Fruit fly (Drosophila melanogaster) whole organism, embryonic: Measurements from ENCODE around the gene Cyp4d14.

Experiments used
- Ada2b ChIP-seq: fragments of 200-800 bp; sonication (Bioruptor generic); IDR thresholded peaks from 2 replicates; pipeline ENCODE4 v1.3.6; 2022; ENCODE audit warnings: missing biosample characterization, missing genetic modification characterization
- Aef1 ChIP-seq: fragments of 200-800 bp; sonication (Bioruptor generic); IDR thresholded peaks from 3 replicates; pipeline ENCODE4 v1.3.6; 2022; ENCODE audit warnings: missing biosample characterization, missing genetic modification characterization
- Bgb ChIP-seq: fragments of 200-800 bp; sonication (Bioruptor generic); IDR thresholded peaks from 2 replicates; pipeline ENCODE4 v1.3.6; 2022; ENCODE audit warnings: missing biosample characterization, missing genetic modification characterization; ENCODE audit not compliant: partially characterized antibody
- Blimp-1 ChIP-seq: fragments of 200-800 bp; sonication (Bioruptor generic); optimal IDR thresholded peaks from 3 replicates; lab custom pipeline; 2018; ENCODE audit warnings: missing biosample characterization, missing genetic modification characterization, mild to moderate bottlenecking, moderate library complexity, missing genetic modification reagents
- CG10274 ChIP-seq: fragments of 200-800 bp; sonication (Bioruptor generic); optimal IDR thresholded peaks from 3 replicates; lab custom pipeline; 2017; ENCODE audit warnings: missing biosample characterization, mild to moderate bottlenecking, missing genetic modification characterization
- CG11398 ChIP-seq: fragments of 200-800 bp; sonication (Bioruptor generic); optimal IDR thresholded peaks from 2 replicates; lab custom pipeline; 2016; ENCODE audit warnings: missing biosample characterization, missing genetic modification characterization
- CG12071 ChIP-seq: fragments of 200-800 bp; sonication (Bioruptor generic); optimal IDR thresholded peaks from 3 replicates; lab custom pipeline; 2018; ENCODE audit warnings: missing biosample characterization, mild to moderate bottlenecking, missing genetic modification characterization
- CG1233 ChIP-seq: fragments of 200-800 bp; sonication (Bioruptor generic); optimal IDR thresholded peaks from 4 replicates; lab custom pipeline; 2018; ENCODE audit warnings: missing biosample characterization, mild to moderate bottlenecking, missing genetic modification characterization
- CG13894 ChIP-seq: fragments of 200-800 bp; sonication (Bioruptor generic); optimal IDR thresholded peaks from 3 replicates; lab custom pipeline; 2018; ENCODE audit warnings: missing biosample characterization, mild to moderate bottlenecking, missing genetic modification characterization, moderate library complexity
- CG15479 ChIP-seq: fragments of 200-800 bp; sonication (Bioruptor generic); optimal IDR thresholded peaks from 3 replicates; lab custom pipeline; 2019; ENCODE audit warnings: missing biosample characterization, mild to moderate bottlenecking, missing genetic modification characterization, moderate library complexity
- CG15696 ChIP-seq: fragments of 200-800 bp; sonication (Bioruptor generic); optimal IDR thresholded peaks from 2 replicates; lab custom pipeline; 2019; ENCODE audit warnings: missing biosample characterization, mild to moderate bottlenecking, missing genetic modification characterization, moderate library complexity
- CG1603 ChIP-seq: fragments of 200-800 bp; sonication (Bioruptor generic); optimal IDR thresholded peaks from 2 replicates; lab custom pipeline; 2019; ENCODE audit warnings: missing biosample characterization, mild to moderate bottlenecking, missing genetic modification characterization, moderate library complexity
- CG16815 ChIP-seq: fragments of 200-800 bp; sonication (Bioruptor generic); optimal IDR thresholded peaks from 3 replicates; lab custom pipeline; 2017; ENCODE audit warnings: missing biosample characterization, mild to moderate bottlenecking, missing genetic modification characterization
- CG16863 ChIP-seq: fragments of 200-800 bp; sonication (Bioruptor generic); optimal IDR thresholded peaks from 3 replicates; lab custom pipeline; 2016; ENCODE audit warnings: missing biosample characterization, missing genetic modification characterization
- CG18011 ChIP-seq: fragments of 200-800 bp; sonication (Bioruptor generic); optimal IDR thresholded peaks from 2 replicates; lab custom pipeline; 2017; ENCODE audit warnings: missing biosample characterization, missing genetic modification characterization, mild to moderate bottlenecking, moderate library complexity, missing genotype
- CG1832 ChIP-seq: fragments of 200-800 bp; sonication (Bioruptor generic); optimal IDR thresholded peaks from 2 replicates; lab custom pipeline; 2017; ENCODE audit warnings: missing biosample characterization, mild to moderate bottlenecking, missing genetic modification characterization, inconsistent platforms
- CG2889 ChIP-seq: fragments of 200-800 bp; sonication (Bioruptor generic); IDR thresholded peaks from 3 replicates; pipeline ENCODE4 v1.3.6; 2022; ENCODE audit warnings: missing biosample characterization, missing genetic modification characterization
- CG30020 ChIP-seq: fragments of 200-800 bp; optimal IDR thresholded peaks from 2 replicates; lab custom pipeline; 2019; ENCODE audit warnings: missing biosample characterization, mild to moderate bottlenecking, missing genetic modification characterization, moderate library complexity
- CG3407 ChIP-seq: fragments of 200-800 bp; sonication (Bioruptor generic); optimal IDR thresholded peaks from 2 replicates; lab custom pipeline; 2018; ENCODE audit warnings: missing biosample characterization, mild to moderate bottlenecking, missing genetic modification characterization
- CG4360 ChIP-seq: fragments of 200-800 bp; sonication (Bioruptor generic); IDR thresholded peaks from 2 replicates; pipeline ENCODE4 v1.3.6; 2022; ENCODE audit warnings: missing biosample characterization, missing genetic modification characterization
- CG4730 ChIP-seq: fragments of 200-800 bp; sonication (Bioruptor generic); IDR thresholded peaks from 2 replicates; pipeline ENCODE4 v1.3.6; 2022; ENCODE audit warnings: missing biosample characterization, missing genetic modification characterization
- CG4854 ChIP-seq: fragments of 200-800 bp; sonication (Bioruptor generic); optimal IDR thresholded peaks from 2 replicates; lab custom pipeline; 2016; ENCODE audit warnings: missing biosample characterization, missing genetic modification characterization, inconsistent platforms
- CG6813 ChIP-seq: fragments of 200-800 bp; sonication (Bioruptor generic); optimal IDR thresholded peaks from 2 replicates; lab custom pipeline; 2017; ENCODE audit warnings: missing biosample characterization, missing genetic modification characterization, mild to moderate bottlenecking, moderate library complexity, missing genetic modification reagents
- CG8478 ChIP-seq: fragments of >200 bp; optimal IDR thresholded peaks from 2 replicates; lab custom pipeline; 2018
- CG9215 ChIP-seq: fragments of 200-800 bp; sonication (Bioruptor generic); IDR thresholded peaks from 2 replicates; pipeline ENCODE4 v1.3.6; 2022; ENCODE audit warnings: missing biosample characterization, missing genetic modification characterization
- Camta ChIP-seq: fragments of 200-800 bp; sonication (Bioruptor generic); optimal IDR thresholded peaks from 2 replicates; lab custom pipeline; 2016; ENCODE audit warnings: missing biosample characterization, missing genetic modification characterization
- Dp ChIP-seq: fragments of 200-800 bp; sonication (Bioruptor generic); optimal IDR thresholded peaks from 2 replicates; lab custom pipeline; 2018; ENCODE audit warnings: missing biosample characterization, mild to moderate bottlenecking, missing genetic modification characterization, moderate library complexity
- Ets65A ChIP-seq: fragments of 200-800 bp; sonication (Bioruptor generic); peaks from one replicate; lab custom pipeline; 2016; ENCODE audit warnings: missing biosample characterization, missing genetic modification characterization
- Fer2 ChIP-seq: fragments of 200-800 bp; sonication (Bioruptor generic); optimal IDR thresholded peaks from 2 replicates; lab custom pipeline; 2018; ENCODE audit warnings: missing biosample characterization, mild to moderate bottlenecking, missing genetic modification characterization, moderate library complexity
- GATAe ChIP-seq: fragments of 200-800 bp; sonication (Bioruptor generic); conservative IDR thresholded peaks from 2 replicates; pipeline ENCODE4 v1.3.6; 2022; ENCODE audit warnings: missing biosample characterization, missing genetic modification characterization
- HmgZ ChIP-seq: fragments of 200-800 bp; sonication (Bioruptor generic); optimal IDR thresholded peaks from 2 replicates; lab custom pipeline; 2018; ENCODE audit warnings: missing biosample characterization, mild to moderate bottlenecking, missing genetic modification characterization
- Jarid2 ChIP-seq: fragments of 200-800 bp; sonication (Bioruptor generic); optimal IDR thresholded peaks from 3 replicates; lab custom pipeline; 2017; ENCODE audit warnings: mild to moderate bottlenecking, missing biosample characterization, missing genetic modification reagents, missing genetic modification characterization
- Med ChIP-seq: fragments of 200-800 bp; sonication (Bioruptor generic); peaks from one replicate; lab custom pipeline; 2016; ENCODE audit warnings: missing biosample characterization, missing genetic modification characterization, mild to moderate bottlenecking, inconsistent platforms, moderate library complexity
- Optix ChIP-seq: fragments of 200-800 bp; sonication (Bioruptor generic); IDR thresholded peaks from 3 replicates; pipeline ENCODE4 v1.3.6; 2022; ENCODE audit warnings: missing biosample characterization, missing genetic modification characterization
- PHDP ChIP-seq: fragments of 200-800 bp; sonication (Bioruptor generic); optimal IDR thresholded peaks from 3 replicates; lab custom pipeline; 2018; ENCODE audit warnings: missing biosample characterization, mild to moderate bottlenecking, missing genetic modification characterization, moderate library complexity
- Rfx ChIP-seq: fragments of 200-800 bp; sonication (Bioruptor generic); IDR thresholded peaks from 2 replicates; pipeline ENCODE4 v1.3.6; 2022; ENCODE audit warnings: missing biosample characterization, missing genetic modification characterization
- Ssrp ChIP-seq: fragments of 200-800 bp; sonication (Bioruptor generic); optimal IDR thresholded peaks from 2 replicates; lab custom pipeline; 2018; ENCODE audit warnings: missing biosample characterization, mild to moderate bottlenecking, missing genetic modification characterization, moderate library complexity
- Xrp1 ChIP-seq: fragments of 200-800 bp; sonication (Bioruptor generic); IDR thresholded peaks from 2 replicates; pipeline ENCODE4 v1.3.6; 2022; ENCODE audit warnings: missing biosample characterization, missing genetic modification characterization
- chif ChIP-seq, 2 experiments: fragments of 200-800 bp; sonication (Bioruptor generic); optimal IDR thresholded peaks; 3 replicates each; lab custom pipeline; 2016; ENCODE audit warnings: missing biosample characterization in 2 of 2, missing genetic modification characterization in 2 of 2
- ci ChIP-seq: fragments of 200-800 bp; sonication (Bioruptor generic); IDR thresholded peaks from 3 replicates; pipeline ENCODE4 v1.3.6; 2022; ENCODE audit warnings: missing biosample characterization, missing genetic modification characterization
- cwo ChIP-seq: fragments of 200-800 bp; sonication (Bioruptor generic); optimal IDR thresholded peaks from 3 replicates; lab custom pipeline; 2017; ENCODE audit warnings: missing biosample characterization, missing genetic modification characterization, mild to moderate bottlenecking, moderate library complexity, missing genetic modification reagents
- dimm ChIP-seq: fragments of 200-800 bp; sonication (Bioruptor generic); IDR thresholded peaks from 2 replicates; pipeline ENCODE4 v1.3.6; 2022; ENCODE audit warnings: missing biosample characterization, missing genetic modification characterization
- fd96Cb ChIP-seq: fragments of 200-800 bp; sonication (Bioruptor generic); optimal IDR thresholded peaks from 2 replicates; lab custom pipeline; 2018; ENCODE audit warnings: missing biosample characterization, mild to moderate bottlenecking, missing genetic modification characterization, moderate library complexity
- hbn ChIP-seq: fragments of 200-800 bp; sonication (Bioruptor generic); IDR thresholded peaks from 2 replicates; pipeline ENCODE4 v1.3.6; 2022; ENCODE audit warnings: missing biosample characterization, missing genetic modification characterization; ENCODE audit not compliant: partially characterized antibody
- kni ChIP-seq: fragments of 200-800 bp; sonication (Bioruptor generic); optimal IDR thresholded peaks from 3 replicates; lab custom pipeline; 2017; ENCODE audit warnings: mild to moderate bottlenecking, missing biosample characterization, missing genetic modification reagents, missing genetic modification characterization
- lola ChIP-seq, 3 experiments: fragments of >200 bp in 2 of 3; fragments of 200-800 bp in 1 of 3; sonication (Bioruptor generic) in 1 of 3; optimal IDR thresholded peaks; 2 replicates each; lab custom pipeline; 2017 to 2019; ENCODE audit warnings: missing biosample characterization in 3 of 3, missing genetic modification characterization in 3 of 3, mild to moderate bottlenecking in 1 of 3, moderate library complexity in 1 of 3
- otp ChIP-seq: fragments of 200-800 bp; sonication (Bioruptor generic); IDR thresholded peaks from 3 replicates; pipeline ENCODE4, ENCODE4 v1.3.6; 2022; ENCODE audit warnings: missing biosample characterization, missing genetic modification characterization
- sens ChIP-seq: fragments of 200-800 bp; sonication (Bioruptor generic); peaks from one replicate; lab custom pipeline; 2016; ENCODE audit warnings: missing biosample characterization, missing genetic modification characterization
- sug ChIP-seq: fragments of 200-800 bp; optimal IDR thresholded peaks from 2 replicates; lab custom pipeline; 2019; ENCODE audit warnings: missing biosample characterization, mild to moderate bottlenecking, missing genetic modification characterization, moderate library complexity
- tap ChIP-seq: fragments of 200-800 bp; optimal IDR thresholded peaks from 3 replicates; lab custom pipeline; 2019; ENCODE audit warnings: missing biosample characterization, mild to moderate bottlenecking, missing genetic modification characterization, moderate library complexity
- wek ChIP-seq: fragments of 200-800 bp; sonication (Bioruptor generic); optimal IDR thresholded peaks from 3 replicates; lab custom pipeline; 2018; ENCODE audit warnings: missing biosample characterization, mild to moderate bottlenecking, missing genetic modification characterization, moderate library complexity

The Cyp4d14 gene

dm6 chrX:2191896-2192295 is 16.8 kb upstream of the Cyp4d14 start (continued):
- TF ChIP-seq CG3407 (GFP tag; lab: Kevin White, UChicago) (peak; percentile 27), kni (GFP tag; lab: Kevin White, UChicago) (peak; percentile 20), GATAe (GFP tag; lab: Robert Waterston, UW) (no peak), CG4360 (GFP tag; lab: Robert Waterston, UW) (peak; percentile 40; the same call in 1 of the 2 replicates), CG4854 (GFP tag; lab: Kevin White, UChicago) (no peak), CG4730 (no peak), CG8478 (lab: Kevin White, UChicago) (no peak), sens (peak; percentile 5), Blimp-1 (GFP tag; lab: Kevin White, UChicago) (peak; percentile 8), HmgZ (tag; lab: Kevin White, UChicago) (no peak), Optix (GFP tag; lab: Robert Waterston, UW) (no peak), fd96Cb (tag; lab: Kevin White, UChicago) (no peak), CG15696 (tag; lab: Kevin White, UChicago) (no peak), CG6813 (GFP tag; lab: Kevin White, UChicago) (peak; percentile 3), hbn (GFP tag; lab: Robert Waterston, UW) (no peak), cwo (GFP tag; lab: Kevin White, UChicago) (no peak), CG10274 (GFP tag; lab: Kevin White, UChicago) (no peak), CG1603 (tag; lab: Kevin White, UChicago) (peak; percentile 7), lola (GFP tag; optimal IDR thresholded peaks at IDR 0.05; lab: Kevin White, UChicago) (no peak), Ets65A (GFP tag; lab: Kevin White, UChicago) (no peak), CG30020 (tag; lab: Kevin White, UChicago) (no peak), Xrp1 (GFP tag; lab: Robert Waterston, UW) (peak; percentile 50), tap (tag; lab: Kevin White, UChicago) (no peak), CG1832 (no peak), sug (tag; lab: Kevin White, UChicago) (peak; percentile 4), CG18011 (GFP tag; lab: Kevin White, UChicago) (no peak), PHDP (tag; lab: Kevin White, UChicago) (no peak), Dp (GFP tag; lab: Kevin White, UChicago) (no peak), CG2889 (GFP tag; lab: Robert Waterston, UW) (no peak), CG1233 (GFP tag; lab: Kevin White, UChicago) (no peak), Ssrp (tag; lab: Kevin White, UChicago) (no peak), otp (GFP tag; lab: Robert Waterston, UW) (0 out of 3 replicates have a peak, but pooled peaks have one; percentile 31), Ada2b (GFP tag; lab: Robert Waterston, UW) (no peak), CG12071 (no peak), wek (GFP tag; lab: Kevin White, UChicago) (peak; percentile 26), CG11398 (no peak), CG15479 (GFP tag; lab: Kevin White, UChicago) (no peak), CG9215 (GFP tag; lab: Robert Waterston, UW) (no peak), Jarid2 (no peak), Med (peak; percentile 31), CG13894 (tag; lab: Kevin White, UChicago) (no peak), Rfx (GFP tag; lab: Robert Waterston, UW) (no peak), Fer2 (no peak), CG16863 (no peak), ci (GFP tag; lab: Robert Waterston, UW) (peak; percentile 72; the same call in 2 of the 3 replicates), CG16815 (GFP tag; lab: Kevin White, UChicago) (no peak), chif (GFP tag; optimal IDR thresholded peaks at IDR 0.05; lab: Kevin White, UChicago) (no peak), Camta (GFP tag; lab: Kevin White, UChicago) (no peak), dimm (GFP tag; lab: Robert Waterston, UW) (no peak), Bgb (GFP tag; lab: Robert Waterston, UW) (no peak), Aef1 (GFP tag; lab: Robert Waterston, UW) (no peak)
